Fruit fly (Drosophila melanogaster) whole organism, embryonic: Measurements from ENCODE around the gene Cpr62Ba.
A peak's percentile ranks its signal among the peaks of the same experiment; 100 is the strongest.

Experiments
- Adf1 ChIP-seq: fragments of 200-800 bp; sonication (Bioruptor generic); IDR thresholded peaks from 2 replicates; pipeline ENCODE4 v1.3.6; 2022; ENCODE audit warnings: missing biosample characterization, missing genetic modification characterization
- Asciz ChIP-seq: fragments of 200-800 bp; sonication (Bioruptor generic); optimal IDR thresholded peaks from 2 replicates; lab custom pipeline; 2017; ENCODE audit warnings: missing biosample characterization, mild to moderate bottlenecking, missing genetic modification characterization, missing genetic modification reagents
- Bgb ChIP-seq: fragments of 200-800 bp; sonication (Bioruptor generic); IDR thresholded peaks from 2 replicates; pipeline ENCODE4 v1.3.6; 2022; ENCODE audit warnings: missing biosample characterization, missing genetic modification characterization; ENCODE audit not compliant: partially characterized antibody
- CG10543 ChIP-seq: fragments of 200-800 bp; sonication (Bioruptor generic); optimal IDR thresholded peaks from 3 replicates; lab custom pipeline; 2017; ENCODE audit warnings: missing biosample characterization, mild to moderate bottlenecking, missing genetic modification characterization, moderate library complexity
- CG12769 ChIP-seq: fragments of 200-800 bp; sonication (Bioruptor generic); optimal IDR thresholded peaks from 2 replicates; lab custom pipeline; 2019; ENCODE audit warnings: missing biosample characterization, mild to moderate bottlenecking, missing genetic modification characterization, moderate library complexity
- CG13296 ChIP-seq: fragments of 200-800 bp; sonication (Bioruptor generic); optimal IDR thresholded peaks from 3 replicates; lab custom pipeline; 2018; ENCODE audit warnings: missing biosample characterization, mild to moderate bottlenecking, missing genetic modification characterization
- CG13894 ChIP-seq: fragments of 200-800 bp; sonication (Bioruptor generic); optimal IDR thresholded peaks from 3 replicates; lab custom pipeline; 2018; ENCODE audit warnings: missing biosample characterization, mild to moderate bottlenecking, missing genetic modification characterization, moderate library complexity
- CG15479 ChIP-seq: fragments of 200-800 bp; sonication (Bioruptor generic); optimal IDR thresholded peaks from 3 replicates; lab custom pipeline; 2019; ENCODE audit warnings: missing biosample characterization, mild to moderate bottlenecking, missing genetic modification characterization, moderate library complexity
- CG2889 ChIP-seq: fragments of 200-800 bp; sonication (Bioruptor generic); IDR thresholded peaks from 3 replicates; pipeline ENCODE4 v1.3.6; 2022; ENCODE audit warnings: missing biosample characterization, missing genetic modification characterization
- CG34376 ChIP-seq: fragments of 200-800 bp; sonication (Bioruptor generic); optimal IDR thresholded peaks from 2 replicates; lab custom pipeline; 2018; ENCODE audit warnings: missing biosample characterization, mild to moderate bottlenecking, missing genetic modification characterization
- CG34422 ChIP-seq: fragments of 200-800 bp; sonication (Bioruptor generic); IDR thresholded peaks from 3 replicates; pipeline ENCODE4 v1.3.6; 2022; ENCODE audit warnings: missing biosample characterization, missing genetic modification characterization
- CG42726 ChIP-seq: fragments of 200-800 bp; sonication (Bioruptor generic); IDR thresholded peaks from 2 replicates; pipeline ENCODE4 v1.3.6; 2022; ENCODE audit warnings: missing biosample characterization, missing genetic modification characterization; ENCODE audit not compliant: partially characterized antibody
- Dref ChIP-seq: fragments of 200-800 bp; sonication (Bioruptor generic); IDR thresholded peaks from 2 replicates; pipeline ENCODE4 v1.3.6; 2022; ENCODE audit warnings: missing biosample characterization, missing genetic modification characterization
- Eip74EF ChIP-seq, 2 experiments: fragments of 200-800 bp in 1 of 2; fragments of >200 bp in 1 of 2; sonication (Bioruptor generic) in 1 of 2; optimal IDR thresholded peaks; 2 replicates each; lab custom pipeline; 2017 to 2019; ENCODE audit warnings: missing biosample characterization in 2 of 2, missing genetic modification characterization in 2 of 2, mild to moderate bottlenecking in 1 of 2, moderate library complexity in 1 of 2
- Lim3 ChIP-seq: fragments of 200-800 bp; sonication (Bioruptor generic); IDR thresholded peaks from 2 replicates; pipeline ENCODE4 v1.3.6; 2022; ENCODE audit warnings: missing biosample characterization, missing genetic modification characterization
- MTF-1 ChIP-seq: fragments of 200-800 bp; sonication (Bioruptor generic); optimal IDR thresholded peaks from 2 replicates; lab custom pipeline; 2018; ENCODE audit warnings: missing biosample characterization, mild to moderate bottlenecking, missing genetic modification characterization, borderline replicate concordance
- Med ChIP-seq: fragments of 200-800 bp; sonication (Bioruptor generic); peaks from one replicate; lab custom pipeline; 2016; ENCODE audit warnings: missing biosample characterization, missing genetic modification characterization, mild to moderate bottlenecking, inconsistent platforms, moderate library complexity
- Nf-YA ChIP-seq: fragments of 200-800 bp; sonication (Bioruptor generic); IDR thresholded peaks from 2 replicates; pipeline ENCODE4 v1.3.6; 2022; ENCODE audit warnings: missing biosample characterization, missing genetic modification characterization
- Opbp ChIP-seq: fragments of 200-800 bp; sonication (Bioruptor generic); IDR thresholded peaks from 3 replicates; pipeline ENCODE4 v1.3.6; 2022; ENCODE audit warnings: missing biosample characterization, missing genetic modification characterization; ENCODE audit not compliant: partially characterized antibody
- cato ChIP-seq: fragments of 200-800 bp; sonication (Bioruptor generic); optimal IDR thresholded peaks from 2 replicates; lab custom pipeline; 2016; ENCODE audit warnings: missing biosample characterization, missing genetic modification characterization, borderline replicate concordance
- ci ChIP-seq: fragments of 200-800 bp; sonication (Bioruptor generic); IDR thresholded peaks from 3 replicates; pipeline ENCODE4 v1.3.6; 2022; ENCODE audit warnings: missing biosample characterization, missing genetic modification characterization
- crol ChIP-seq: fragments of 200-800 bp; sonication (Bioruptor generic); IDR thresholded peaks from 2 replicates; pipeline ENCODE4 v1.3.6; 2022; ENCODE audit warnings: missing biosample characterization, missing genetic modification characterization
- dysf ChIP-seq: fragments of 200-800 bp; sonication (Bioruptor generic); IDR thresholded peaks from 3 replicates; pipeline ENCODE4 v1.3.6; 2022; ENCODE audit warnings: missing biosample characterization, missing genetic modification characterization
- ewg ChIP-seq: fragments of 200-800 bp; sonication (Bioruptor generic); optimal IDR thresholded peaks from 3 replicates; lab custom pipeline; 2017; ENCODE audit warnings: mild to moderate bottlenecking, missing biosample characterization, missing genetic modification reagents, missing genetic modification characterization
- exex ChIP-seq: fragments of 200-800 bp; sonication (Bioruptor generic); optimal IDR thresholded peaks from 4 replicates; lab custom pipeline; 2018; ENCODE audit warnings: missing biosample characterization, mild to moderate bottlenecking, missing genetic modification characterization, moderate library complexity
- grn ChIP-seq: fragments of 200-800 bp; sonication (Bioruptor generic); optimal IDR thresholded peaks from 3 replicates; lab custom pipeline; 2017; ENCODE audit warnings: missing biosample characterization, missing genetic modification characterization
- lab ChIP-seq: fragments of 200-800 bp; sonication (Bioruptor generic); optimal IDR thresholded peaks from 3 replicates; lab custom pipeline; 2017; ENCODE audit warnings: missing biosample characterization, missing genetic modification characterization, mild to moderate bottlenecking, moderate library complexity, missing genetic modification reagents
- lmd ChIP-seq: fragments of 200-800 bp; sonication (Bioruptor generic); IDR thresholded peaks from 2 replicates; pipeline ENCODE4 v1.3.6; 2022; ENCODE audit warnings: missing biosample characterization, missing genetic modification characterization
- mam ChIP-seq: fragments of 200-800 bp; sonication (Bioruptor generic); optimal IDR thresholded peaks from 3 replicates; lab custom pipeline; 2016; ENCODE audit warnings: missing biosample characterization, missing genetic modification characterization
- nom ChIP-seq: fragments of 200-800 bp; sonication (Bioruptor generic); optimal IDR thresholded peaks from 2 replicates; lab custom pipeline; 2017; ENCODE audit warnings: missing biosample characterization, missing genetic modification characterization, mild to moderate bottlenecking, moderate library complexity, missing genetic modification reagents
- pan ChIP-seq, 4 experiments: fragments of >200 bp in 3 of 4; fragments of 200-800 bp in 1 of 4; sonication (Bioruptor generic) in 1 of 4; optimal IDR thresholded peaks in 3 of 4; IDR thresholded peaks in 1 of 4; 2 replicates each; pipeline versions ENCODE4 v1.3.6 to Lab custom; 2017 to 2022; ENCODE audit warnings: missing biosample characterization in 2 of 4, missing genetic modification characterization in 2 of 4, mixed read lengths in 1 of 4
- pita ChIP-seq: fragments of 200-800 bp; sonication (Bioruptor generic); optimal IDR thresholded peaks from 2 replicates; lab custom pipeline; 2017; ENCODE audit warnings: missing biosample characterization, mild to moderate bottlenecking, missing genetic modification characterization
- rib ChIP-seq: fragments of 200-800 bp; sonication (Bioruptor generic); IDR thresholded peaks from 2 replicates; pipeline ENCODE4 v1.3.6; 2022; ENCODE audit warnings: missing biosample characterization, missing genetic modification characterization
- sd ChIP-seq: fragments of 200-800 bp; sonication (Bioruptor generic); optimal IDR thresholded peaks from 3 replicates; lab custom pipeline; 2018; ENCODE audit warnings: missing biosample characterization, mild to moderate bottlenecking, missing genetic modification characterization, moderate library complexity
- stwl ChIP-seq: fragments of 200-800 bp; sonication (Bioruptor generic); optimal IDR thresholded peaks from 3 replicates; lab custom pipeline; 2018; ENCODE audit warnings: missing biosample characterization, mild to moderate bottlenecking, missing genetic modification characterization, moderate library complexity
- tup ChIP-seq: fragments of 200-800 bp; sonication (Bioruptor generic); optimal IDR thresholded peaks from 2 replicates; lab custom pipeline; 2016; ENCODE audit warnings: missing biosample characterization, mild to moderate bottlenecking, missing genetic modification characterization, moderate library complexity

Cpr62Ba gene

dm6 chr3L:1868841-1869240 lies 37.3 kb upstream of the Cpr62Ba start (continued):
- no peak for TF ChIP-seq Adf1
- no peak for TF ChIP-seq stwl (tag; lab: Kevin White, UChicago)
- no peak for TF ChIP-seq mam (GFP tag; lab: Kevin White, UChicago)
- no peak for TF ChIP-seq tup (GFP tag; lab: Kevin White, UChicago)
- peak; percentile 36 for TF ChIP-seq Asciz (GFP tag; lab: Kevin White, UChicago)

dm6 chr3L:1866021-1866811 lies 34.6 kb upstream of the Cpr62Ba start:
- TF ChIP-seq Eip74EF (GFP tag; optimal IDR thresholded peaks at IDR 0.05; lab: Kevin White, UChicago), result no peak
- TF ChIP-seq CG13296, result no peak
- TF ChIP-seq Opbp (GFP tag; lab: Robert Waterston, UW), result no peak
- TF ChIP-seq CG13894, result peak; percentile 14
- TF ChIP-seq Lim3, result no peak
- no peak for TF ChIP-seq pita (GFP tag; lab: Kevin White, UChicago)
- TF ChIP-seq lmd (GFP tag; lab: Robert Waterston, UW), result no peak
- no peak for TF ChIP-seq lab (GFP tag; lab: Kevin White, UChicago)
- no peak for TF ChIP-seq MTF-1 (GFP tag; lab: Kevin White, UChicago)
- TF ChIP-seq CG34422 (GFP tag; lab: Robert Waterston, UW), result peak; percentile 34; the same call in 1 of the 3 replicates
- TF ChIP-seq pan (optimal IDR thresholded peaks at IDR 0.05; lab: Kevin White, UChicago), result no peak
- TF ChIP-seq pan (GFP tag; optimal IDR thresholded peaks at IDR 0.05 in 1 of 2, IDR thresholded peaks at IDR 0.05 in 1 of 2), result peak in 1 of 2 experiments; percentile 16
- peak; percentile 61 for TF ChIP-seq ewg (GFP tag; lab: Kevin White, UChicago)
- no peak for TF ChIP-seq CG42726 (GFP tag; lab: Robert Waterston, UW)
- TF ChIP-seq exex (tag; lab: Kevin White, UChicago), result no peak
- no peak for TF ChIP-seq Dref (GFP tag; lab: Robert Waterston, UW)
- peak; percentile 35; the same call in 1 of the 2 replicates for TF ChIP-seq rib (GFP tag; lab: Robert Waterston, UW)
- 0 out of 2 replicates have a peak, but pooled peaks have one; percentile 19 for TF ChIP-seq Nf-YA (GFP tag; lab: Robert Waterston, UW)
- TF ChIP-seq CG10543 (GFP tag; lab: Kevin White, UChicago), result peak; percentile 9
- peak; percentile 25 for TF ChIP-seq grn (GFP tag; lab: Kevin White, UChicago)
- TF ChIP-seq sd (tag; lab: Kevin White, UChicago), result peak; percentile 64
- peak; percentile 69 for TF ChIP-seq nom
- peak; percentile 59 for TF ChIP-seq crol
- TF ChIP-seq CG12769 (tag; lab: Kevin White, UChicago), result peak; percentile 17
- 0 out of 3 replicates have a peak, but pooled peaks have one; percentile 30 for TF ChIP-seq dysf (GFP tag; lab: Robert Waterston, UW)
- TF ChIP-seq CG15479 (GFP tag; lab: Kevin White, UChicago), result peak; percentile 22
- TF ChIP-seq ci (GFP tag; lab: Robert Waterston, UW), result 0 out of 3 replicates have a peak, but pooled peaks have one; percentile 16
- peak; percentile 47 for TF ChIP-seq Med (GFP tag; lab: Kevin White, UChicago)
- 0 out of 3 replicates have a peak, but pooled peaks have one; percentile 30 for TF ChIP-seq CG2889 (GFP tag; lab: Robert Waterston, UW)
- TF ChIP-seq Bgb, result 0 out of 2 replicates have a peak, but pooled peaks have one; percentile 9
- TF ChIP-seq CG34376 (GFP tag; lab: Kevin White, UChicago), result peak; percentile 14
- TF ChIP-seq cato (GFP tag; lab: Kevin White, UChicago), result no peak
